Worm (Caenorhabditis elegans) whole organism, L4 larva: ENCODE data around the gene twk-14.

Source experiments
- cey-2 ChIP-seq: sonication (generic microtip); optimal IDR thresholded peaks from 3 replicates; lab custom pipeline; 2017; ENCODE audit warnings: missing genetic modification characterization, mild to moderate bottlenecking, missing compliant biosample characterization, antibody characterized with exemption, borderline replicate concordance; ENCODE audit not compliant: insufficient read depth
- lin-13 ChIP-seq: fragments of 150-350 bp; optimal IDR thresholded peaks from 2 replicates; lab custom pipeline; 2014; ENCODE audit warnings: missing biosample characterization, missing genetic modification reagents, missing genetic modification characterization
- lsy-2 ChIP-seq, 2 experiments: fragments of 150-350 bp in 1 of 2; sonication (generic microtip) in 1 of 2; optimal IDR thresholded peaks; 2 replicates each; lab custom pipeline; 2014 to 2017; ENCODE audit warnings: missing biosample characterization in 2 of 2, missing genetic modification characterization in 2 of 2
- zag-1 ChIP-seq: fragments of 150-350 bp; optimal IDR thresholded peaks from 2 replicates; lab custom pipeline; 2014; ENCODE audit warnings: missing biosample characterization, missing genetic modification characterization

ce11 chrV:12345808-12346207 is 49.7 kb downstream of the twk-14 start, which contains the start of gene snb-2:
- TF ChIP-seq zag-1 (no peak), lsy-2 (tag; optimal IDR thresholded peaks at IDR 0.05; lab: Kevin White, UChicago) (no peak), cey-2 (tag; lab: Kevin White, UChicago) (no peak), lin-13 (GFP tag; lab: Kevin White, UChicago) (no peak)
